Fruit fly (Drosophila melanogaster) whole organism, embryonic: ENCODE measurements around the gene COX7AL.

Source experiments
- Ada2b ChIP-seq: fragments of 200-800 bp; sonication (Bioruptor generic); IDR thresholded peaks from 2 replicates; pipeline ENCODE4 v1.3.6; 2022; ENCODE audit warnings: missing biosample characterization, missing genetic modification characterization
- CG12071 ChIP-seq: fragments of 200-800 bp; sonication (Bioruptor generic); optimal IDR thresholded peaks from 3 replicates; lab custom pipeline; 2018; ENCODE audit warnings: missing biosample characterization, mild to moderate bottlenecking, missing genetic modification characterization
- CG12219 ChIP-seq: fragments of 200-800 bp; sonication (Bioruptor generic); optimal IDR thresholded peaks from 3 replicates; lab custom pipeline; 2018; ENCODE audit warnings: missing biosample characterization, mild to moderate bottlenecking, missing genetic modification characterization
- CG12391 ChIP-seq: fragments of 200-800 bp; sonication (Bioruptor generic); optimal IDR thresholded peaks from 3 replicates; lab custom pipeline; 2018; ENCODE audit warnings: missing biosample characterization, mild to moderate bottlenecking, missing genetic modification characterization, moderate library complexity
- CG14860 ChIP-seq: fragments of 200-800 bp; sonication (Bioruptor generic); IDR thresholded peaks from 3 replicates; pipeline ENCODE4 v1.3.6; 2022; ENCODE audit warnings: missing biosample characterization, missing genetic modification characterization; ENCODE audit not compliant: partially characterized antibody
- CG1529 ChIP-seq: fragments of 200-800 bp; sonication (Bioruptor generic); optimal IDR thresholded peaks from 3 replicates; lab custom pipeline; 2018; ENCODE audit warnings: missing biosample characterization, missing genetic modification characterization
- CG1647 ChIP-seq: fragments of 200-800 bp; sonication (Bioruptor generic); optimal IDR thresholded peaks from 3 replicates; lab custom pipeline; 2016; ENCODE audit warnings: missing biosample characterization, missing genetic modification characterization
- CG18619 ChIP-seq: fragments of 200-800 bp; sonication (Bioruptor generic); optimal IDR thresholded peaks from 3 replicates; lab custom pipeline; 2017; ENCODE audit warnings: missing biosample characterization, mild to moderate bottlenecking, missing genetic modification characterization
- CG18764 ChIP-seq: fragments of 200-800 bp; sonication (Bioruptor generic); optimal IDR thresholded peaks from 3 replicates; lab custom pipeline; 2016; ENCODE audit warnings: missing biosample characterization, missing genetic modification characterization
- CG2116 ChIP-seq: fragments of 200-800 bp; sonication (Bioruptor generic); optimal IDR thresholded peaks from 3 replicates; lab custom pipeline; 2018; ENCODE audit warnings: missing biosample characterization, mild to moderate bottlenecking, missing genetic modification characterization
- CG31224 ChIP-seq: fragments of 200-800 bp; sonication (Bioruptor generic); IDR thresholded peaks from 2 replicates; pipeline ENCODE4 v1.3.6; 2022; ENCODE audit warnings: missing biosample characterization, missing genetic modification characterization
- CG3726 ChIP-seq: fragments of 200-800 bp; sonication (Bioruptor generic); IDR thresholded peaks from 3 replicates; pipeline ENCODE4, ENCODE4 v1.3.6; 2022; ENCODE audit warnings: missing biosample characterization, missing genetic modification characterization
- CG4404 ChIP-seq: fragments of 200-800 bp; sonication (Bioruptor generic); IDR thresholded peaks from 2 replicates; pipeline ENCODE4 v1.3.6; 2022; ENCODE audit warnings: missing biosample characterization, missing genetic modification characterization
- CG7372 ChIP-seq: fragments of 200-800 bp; sonication (Bioruptor generic); IDR thresholded peaks from 2 replicates; pipeline ENCODE4 v1.3.6; 2022; ENCODE audit warnings: missing biosample characterization, missing genetic modification characterization
- CG7745 ChIP-seq: fragments of 200-800 bp; sonication (Bioruptor generic); optimal IDR thresholded peaks from 2 replicates; lab custom pipeline; 2018; ENCODE audit warnings: missing biosample characterization, mild to moderate bottlenecking, missing genetic modification characterization, moderate library complexity
- CG7786 ChIP-seq: fragments of 200-800 bp; sonication (Bioruptor generic); optimal IDR thresholded peaks from 2 replicates; lab custom pipeline; 2016; ENCODE audit warnings: missing biosample characterization, missing genetic modification characterization
- CG7839 ChIP-seq: fragments of 200-800 bp; sonication (Bioruptor generic); optimal IDR thresholded peaks from 3 replicates; lab custom pipeline; 2018; ENCODE audit warnings: missing biosample characterization, mild to moderate bottlenecking, missing genetic modification characterization, moderate library complexity
- CG8290 ChIP-seq, 3 experiments: fragments of 200-800 bp; sonication (Bioruptor generic); optimal IDR thresholded peaks; 2 replicates each; lab custom pipeline; 2016 to 2019; ENCODE audit warnings: missing biosample characterization in 3 of 3, missing genetic modification characterization in 3 of 3, mild to moderate bottlenecking in 2 of 3, moderate library complexity in 1 of 3
- CG9797 ChIP-seq: fragments of 200-800 bp; sonication (Bioruptor generic); optimal IDR thresholded peaks from 3 replicates; lab custom pipeline; 2018; ENCODE audit warnings: missing biosample characterization, mild to moderate bottlenecking, missing genetic modification characterization
- CkIIα-i1 ChIP-seq: fragments of 200-800 bp; sonication (Bioruptor generic); IDR thresholded peaks from 2 replicates; pipeline ENCODE4 v1.3.6; 2022; ENCODE audit warnings: missing biosample characterization, missing genetic modification characterization
- CrebB ChIP-seq: fragments of 200-800 bp; sonication (Bioruptor generic); optimal IDR thresholded peaks from 3 replicates; lab custom pipeline; 2018; ENCODE audit warnings: missing biosample characterization, mild to moderate bottlenecking, missing genetic modification characterization
- Drgx ChIP-seq: fragments of 200-800 bp; sonication (Bioruptor generic); IDR thresholded peaks from 2 replicates; pipeline ENCODE4 v1.3.6; 2022; ENCODE audit warnings: missing biosample characterization, missing genetic modification characterization
- Fer3 ChIP-seq: fragments of 200-800 bp; sonication (Bioruptor generic); optimal IDR thresholded peaks from 2 replicates; lab custom pipeline; 2018; ENCODE audit warnings: missing biosample characterization, mild to moderate bottlenecking, missing genetic modification characterization, moderate library complexity
- HLH4C ChIP-seq: fragments of 200-800 bp; sonication (Bioruptor generic); IDR thresholded peaks from 3 replicates; pipeline ENCODE4 v1.3.6; 2022; ENCODE audit warnings: missing biosample characterization, missing genetic modification characterization; ENCODE audit not compliant: partially characterized antibody
- Trl ChIP-seq, 3 experiments: fragments of >200 bp in 2 of 3; fragments of 200-800 bp in 1 of 3; sonication (Bioruptor generic) in 1 of 3; optimal IDR thresholded peaks; 2 replicates in 1 of 3; 3 replicates in 2 of 3; lab custom pipeline; 2016 to 2017; ENCODE audit warnings: missing biosample characterization in 1 of 3, missing genetic modification characterization in 1 of 3
- YL-1 ChIP-seq: fragments of 200-800 bp; sonication (Bioruptor generic); optimal IDR thresholded peaks from 3 replicates; lab custom pipeline; 2017; ENCODE audit warnings: missing biosample characterization, mild to moderate bottlenecking, missing genetic modification characterization
- al ChIP-seq: fragments of 200-800 bp; sonication (Bioruptor generic); IDR thresholded peaks from 2 replicates; pipeline ENCODE4 v1.3.6; 2022; ENCODE audit warnings: missing biosample characterization, missing genetic modification characterization
- cato ChIP-seq: fragments of 200-800 bp; sonication (Bioruptor generic); optimal IDR thresholded peaks from 2 replicates; lab custom pipeline; 2016; ENCODE audit warnings: missing biosample characterization, missing genetic modification characterization, borderline replicate concordance
- chif ChIP-seq, 2 experiments: fragments of 200-800 bp; sonication (Bioruptor generic); optimal IDR thresholded peaks; 3 replicates each; lab custom pipeline; 2016; ENCODE audit warnings: missing biosample characterization in 2 of 2, missing genetic modification characterization in 2 of 2
- croc ChIP-seq: fragments of 200-800 bp; sonication (Bioruptor generic); conservative IDR thresholded peaks from 3 replicates; pipeline ENCODE4 v1.3.6; 2022; ENCODE audit warnings: missing biosample characterization, missing genetic modification characterization
- dmrt99B ChIP-seq: fragments of 200-800 bp; sonication (Bioruptor generic); optimal IDR thresholded peaks from 2 replicates; lab custom pipeline; 2018; ENCODE audit warnings: missing biosample characterization, mild to moderate bottlenecking, missing genetic modification characterization, moderate library complexity
- exex ChIP-seq: fragments of 200-800 bp; sonication (Bioruptor generic); optimal IDR thresholded peaks from 4 replicates; lab custom pipeline; 2018; ENCODE audit warnings: missing biosample characterization, mild to moderate bottlenecking, missing genetic modification characterization, moderate library complexity
- fd102C ChIP-seq: fragments of 200-800 bp; sonication (Bioruptor generic); optimal IDR thresholded peaks from 2 replicates; lab custom pipeline; 2018; ENCODE audit warnings: missing biosample characterization, mild to moderate bottlenecking, missing genetic modification characterization, moderate library complexity
- gem ChIP-seq: fragments of 200-800 bp; sonication (Bioruptor generic); optimal IDR thresholded peaks from 2 replicates; lab custom pipeline; 2019; ENCODE audit warnings: missing biosample characterization, mild to moderate bottlenecking, missing genetic modification characterization, moderate library complexity
- gsb ChIP-seq: fragments of 200-800 bp; sonication (Bioruptor generic); IDR thresholded peaks from 2 replicates; pipeline ENCODE4 v1.3.6; 2022; ENCODE audit warnings: missing biosample characterization, missing genetic modification characterization
- hbn ChIP-seq: fragments of 200-800 bp; sonication (Bioruptor generic); IDR thresholded peaks from 2 replicates; pipeline ENCODE4 v1.3.6; 2022; ENCODE audit warnings: missing biosample characterization, missing genetic modification characterization; ENCODE audit not compliant: partially characterized antibody
- kah ChIP-seq: fragments of 200-800 bp; sonication (Bioruptor generic); optimal IDR thresholded peaks from 2 replicates; lab custom pipeline; 2018; ENCODE audit warnings: missing biosample characterization, mild to moderate bottlenecking, missing genetic modification characterization
- kni ChIP-seq: fragments of 200-800 bp; sonication (Bioruptor generic); optimal IDR thresholded peaks from 3 replicates; lab custom pipeline; 2017; ENCODE audit warnings: mild to moderate bottlenecking, missing biosample characterization, missing genetic modification reagents, missing genetic modification characterization
- lbe ChIP-seq: fragments of 200-800 bp; sonication (Bioruptor generic); optimal IDR thresholded peaks from 2 replicates; lab custom pipeline; 2016; ENCODE audit warnings: missing biosample characterization, mild to moderate bottlenecking, missing genetic modification characterization
- lola ChIP-seq, 3 experiments: fragments of >200 bp in 2 of 3; fragments of 200-800 bp in 1 of 3; sonication (Bioruptor generic) in 1 of 3; optimal IDR thresholded peaks; 2 replicates each; lab custom pipeline; 2017 to 2019; ENCODE audit warnings: missing biosample characterization in 3 of 3, missing genetic modification characterization in 3 of 3, mild to moderate bottlenecking in 1 of 3, moderate library complexity in 1 of 3
- oc ChIP-seq: fragments of 200-800 bp; sonication (Bioruptor generic); optimal IDR thresholded peaks from 2 replicates; lab custom pipeline; 2018; ENCODE audit warnings: missing biosample characterization, mild to moderate bottlenecking, missing genetic modification characterization, moderate library complexity
- pb ChIP-seq: fragments of 200-800 bp; sonication (Bioruptor generic); optimal IDR thresholded peaks from 3 replicates; lab custom pipeline; 2016; ENCODE audit warnings: missing biosample characterization, missing genetic modification characterization
- pnt ChIP-seq: fragments of 200-800 bp; sonication (Bioruptor generic); optimal IDR thresholded peaks from 3 replicates; lab custom pipeline; 2016; ENCODE audit warnings: missing biosample characterization, missing genetic modification characterization
- sc ChIP-seq, 3 experiments: fragments of >200 bp in 2 of 3; fragments of 200-800 bp in 1 of 3; sonication (Bioruptor generic) in 1 of 3; optimal IDR thresholded peaks; 2 replicates in 2 of 3; 3 replicates in 1 of 3; lab custom pipeline; 2017; ENCODE audit warnings: mild to moderate bottlenecking in 1 of 3, missing biosample characterization in 1 of 3, missing genetic modification characterization in 1 of 3, missing genetic modification reagents in 1 of 3
- sd ChIP-seq: fragments of 200-800 bp; sonication (Bioruptor generic); optimal IDR thresholded peaks from 3 replicates; lab custom pipeline; 2018; ENCODE audit warnings: missing biosample characterization, mild to moderate bottlenecking, missing genetic modification characterization, moderate library complexity
- sna ChIP-seq: fragments of 200-800 bp; sonication (Bioruptor generic); IDR thresholded peaks from 2 replicates; pipeline ENCODE4 v1.3.6; 2022; ENCODE audit warnings: missing biosample characterization, missing genetic modification characterization; ENCODE audit not compliant: partially characterized antibody
- tap ChIP-seq: fragments of 200-800 bp; optimal IDR thresholded peaks from 3 replicates; lab custom pipeline; 2019; ENCODE audit warnings: missing biosample characterization, mild to moderate bottlenecking, missing genetic modification characterization, moderate library complexity
- tin ChIP-seq: fragments of 200-800 bp; sonication (Bioruptor generic); optimal IDR thresholded peaks from 3 replicates; lab custom pipeline; 2016; ENCODE audit warnings: missing biosample characterization, missing genetic modification characterization
- wor ChIP-seq: fragments of 200-800 bp; sonication (Bioruptor generic); IDR thresholded peaks from 2 replicates; pipeline ENCODE4 v1.3.6; 2022; ENCODE audit warnings: missing biosample characterization, missing genetic modification characterization

Gene COX7AL

DNA sequence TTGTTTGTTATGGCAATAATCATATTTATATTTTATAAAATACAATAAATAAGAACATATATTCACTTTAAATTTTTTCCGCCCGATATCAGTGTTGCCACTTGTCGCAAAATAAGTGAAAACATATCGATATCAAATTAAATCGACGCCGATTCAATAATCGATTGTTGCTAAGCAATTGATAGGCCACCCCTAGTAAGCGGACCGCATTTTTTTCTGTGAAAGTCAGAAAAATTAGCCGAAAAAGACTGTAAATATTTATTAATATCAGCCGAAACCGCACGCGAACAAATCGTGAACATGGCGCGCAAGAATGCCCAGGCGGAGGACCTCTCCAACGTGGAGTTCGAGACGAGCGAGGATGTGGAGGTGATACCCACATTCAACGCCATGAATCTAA lies 30.4 kb upstream of the COX7AL start, which contains the start of gene CG7483 (continued):
- TF ChIP-seq CG18764 (GFP tag; lab: Kevin White, UChicago) (no peak), CG7372 (GFP tag; lab: Robert Waterston, UW) (no peak), CG1529 (GFP tag; lab: Kevin White, UChicago) (no peak), kni (GFP tag; lab: Kevin White, UChicago) (no peak), exex (tag; lab: Kevin White, UChicago) (no peak), tap (tag; lab: Kevin White, UChicago) (no peak), CG18619 (GFP tag; lab: Kevin White, UChicago) (no peak), oc (tag; lab: Kevin White, UChicago) (no peak), pnt (GFP tag; lab: Kevin White, UChicago) (no peak), HLH4C (GFP tag; lab: Robert Waterston, UW) (peak; percentile 82), CrebB (tag; lab: Kevin White, UChicago) (no peak), wor (GFP tag; lab: Robert Waterston, UW) (no peak), chif (GFP tag; optimal IDR thresholded peaks at IDR 0.05; lab: Kevin White, UChicago) (no peak), kah (GFP tag; lab: Kevin White, UChicago) (no peak), CG12219 (GFP tag; lab: Kevin White, UChicago) (no peak), CG9797 (GFP tag; lab: Kevin White, UChicago) (peak; percentile 54), CG12071 (GFP tag; lab: Kevin White, UChicago) (no peak), cato (GFP tag; lab: Kevin White, UChicago) (no peak), al (no peak), hbn (GFP tag; lab: Robert Waterston, UW) (peak; percentile 87), sd (peak; percentile 56), CG4404 (GFP tag; lab: Robert Waterston, UW) (no peak), CG7786 (GFP tag; lab: Kevin White, UChicago) (no peak), Ada2b (no peak), CkIIα-i1 (GFP tag; lab: Robert Waterston, UW) (no peak), lola (GFP tag; optimal IDR thresholded peaks at IDR 0.05; lab: Kevin White, UChicago) (no peak), fd102C (GFP tag; lab: Kevin White, UChicago) (no peak), CG3726 (GFP tag; lab: Robert Waterston, UW) (no peak), gem (no peak), CG8290 (GFP tag; optimal IDR thresholded peaks at IDR 0.05; lab: Kevin White, UChicago) (no peak), CG8290 (tag; optimal IDR thresholded peaks at IDR 0.05; lab: Kevin White, UChicago) (no peak), Drgx (GFP tag; lab: Robert Waterston, UW) (no peak), dmrt99B (tag; lab: Kevin White, UChicago) (no peak), sc (optimal IDR thresholded peaks at IDR 0.05; lab: Kevin White, UChicago) (no peak), sc (GFP tag; optimal IDR thresholded peaks at IDR 0.05; lab: Kevin White, UChicago) (no peak), Trl (optimal IDR thresholded peaks at IDR 0.05; lab: Kevin White, UChicago) (no peak), Trl (GFP tag; optimal IDR thresholded peaks at IDR 0.05; lab: Kevin White, UChicago) (no peak), gsb (GFP tag; lab: Robert Waterston, UW) (no peak), lbe (GFP tag; lab: Kevin White, UChicago) (peak; percentile 34), CG14860 (GFP tag; lab: Robert Waterston, UW) (peak; percentile 74; the same call in 2 of the 3 replicates), CG12391 (no peak), CG1647 (GFP tag; lab: Kevin White, UChicago) (no peak), CG7745 (tag; lab: Kevin White, UChicago) (no peak), YL-1 (GFP tag; lab: Kevin White, UChicago) (peak; percentile 75), CG2116 (GFP tag; lab: Kevin White, UChicago) (peak; percentile 70), tin (no peak), Fer3 (no peak), CG31224 (GFP tag; lab: Robert Waterston, UW) (no peak), CG7839 (tag; lab: Kevin White, UChicago) (no peak), croc (GFP tag; lab: Robert Waterston, UW) (no peak), sna (GFP tag; lab: Robert Waterston, UW) (peak; percentile 78), pb (GFP tag; lab: Kevin White, UChicago) (no peak)
